Worm (Caenorhabditis elegans) whole organism, mixed stage, embryonic: ENCODE results near the gene F54H12.4.

Source experiments
- flh-1 ChIP-seq: fragments of 200-800 bp; sonication (Bioruptor generic); optimal IDR thresholded peaks from 2 replicates; lab custom pipeline; 2018; ENCODE audit warnings: mild to moderate bottlenecking, missing genetic modification characterization, moderate library complexity, missing compliant biosample characterization
- mep-1 ChIP-seq: fragments of 150-350 bp; optimal IDR thresholded peaks from 2 replicates; lab custom pipeline; 2017; ENCODE audit warnings: missing biosample characterization, missing genetic modification reagents, missing genetic modification characterization, inconsistent platforms
- nhr-237 ChIP-seq: fragments of 150-350 bp; optimal IDR thresholded peaks from 2 replicates; lab custom pipeline; 2014; ENCODE audit warnings: missing biosample characterization, missing genetic modification characterization
- nhr-76 ChIP-seq: sonication (generic microtip); optimal IDR thresholded peaks from 2 replicates; lab custom pipeline; 2017; ENCODE audit warnings: missing biosample characterization, missing genetic modification characterization
- pha-4 ChIP-seq: fragments of 150-350 bp; optimal IDR thresholded peaks from 2 replicates; lab custom pipeline; 2018; ENCODE audit warnings: missing biosample characterization, missing genetic modification reagents, missing genetic modification characterization
- sptf-1 ChIP-seq: sonication (generic microtip); optimal IDR thresholded peaks from 2 replicates; lab custom pipeline; 2017; ENCODE audit warnings: mild to moderate bottlenecking, missing genetic modification characterization, moderate library complexity, missing compliant biosample characterization
- tbx-8 ChIP-seq: fragments of 200-800 bp; sonication (Bioruptor generic); optimal IDR thresholded peaks from 2 replicates; lab custom pipeline; 2018; ENCODE audit warnings: mild to moderate bottlenecking, missing genetic modification characterization, moderate library complexity, missing compliant biosample characterization
- unc-62 ChIP-seq: fragments of 150-350 bp; optimal IDR thresholded peaks from 2 replicates; lab custom pipeline; 2014; ENCODE audit warnings: missing biosample characterization, missing genetic modification reagents, missing genetic modification characterization

DNA sequence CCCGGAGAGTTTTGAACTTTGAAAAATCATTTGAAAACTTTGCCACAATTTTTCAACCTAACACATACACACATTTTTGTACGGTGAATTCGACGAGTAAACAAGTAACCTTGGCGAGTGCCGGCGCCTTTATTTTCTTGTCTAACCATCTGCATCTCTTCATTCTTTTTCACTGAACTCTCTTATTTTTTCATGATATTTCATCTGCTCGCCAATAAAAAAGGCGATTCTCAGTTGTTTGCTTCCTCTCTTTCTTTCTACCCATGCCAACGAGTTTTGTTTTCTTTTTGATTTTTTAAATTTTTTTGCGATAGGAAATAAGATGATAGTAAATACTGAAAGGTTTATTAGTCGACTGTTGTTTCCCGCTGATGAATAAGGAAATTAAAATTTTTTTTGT lies 16.2 kb upstream of the F54H12.4 start:
- no peak for TF ChIP-seq tbx-8 (GFP tag; lab: Kevin White, UChicago)
- TF ChIP-seq sptf-1 (tag; lab: Kevin White, UChicago) = no peak
- no peak for TF ChIP-seq flh-1 (GFP tag; lab: Kevin White, UChicago)
- TF ChIP-seq pha-4 = no peak
- TF ChIP-seq mep-1 (tag; lab: Kevin White, UChicago) = no peak
- no peak for TF ChIP-seq nhr-237 (tag; lab: Kevin White, UChicago)
- TF ChIP-seq unc-62 (GFP tag; lab: Kevin White, UChicago) = no peak
- no peak for TF ChIP-seq nhr-76 (tag; lab: Kevin White, UChicago)
